Worm (Caenorhabditis elegans) whole organism, late embryonic: ENCODE results near the gene Y94H6A.10.

Source experiments
- F13H6.1 ChIP-seq: sonication (generic microtip); optimal IDR thresholded peaks from 2 replicates; lab custom pipeline; 2016; ENCODE audit warnings: missing genetic modification characterization, missing compliant biosample characterization
- T23F11.4 ChIP-seq: fragments of 200-800 bp; sonication (Bioruptor generic); optimal IDR thresholded peaks from 2 replicates; lab custom pipeline; 2018; ENCODE audit warnings: mild to moderate bottlenecking, missing genetic modification characterization, missing compliant biosample characterization
- Y22D7AL.16 ChIP-seq: sonication (generic microtip); optimal IDR thresholded peaks from 2 replicates; lab custom pipeline; 2016; ENCODE audit warnings: missing genetic modification characterization, missing compliant biosample characterization
- ahr-1 ChIP-seq: sonication (generic microtip); optimal IDR thresholded peaks from 2 replicates; lab custom pipeline; 2016; ENCODE audit warnings: missing genetic modification characterization, missing compliant biosample characterization
- ama-1 ChIP-seq: fragments of 150-350 bp; optimal IDR thresholded peaks from 2 replicates; lab custom pipeline; 2014
- ceh-18 ChIP-seq: sonication (generic microtip); optimal IDR thresholded peaks from 2 replicates; lab custom pipeline; 2016; ENCODE audit warnings: missing genetic modification characterization, missing compliant biosample characterization
- ceh-19 ChIP-seq: fragments of 200-800 bp; sonication (Bioruptor generic); optimal IDR thresholded peaks from 2 replicates; lab custom pipeline; 2018; ENCODE audit warnings: mild to moderate bottlenecking, missing genetic modification characterization, missing compliant biosample characterization
- ceh-2 ChIP-seq: sonication (generic microtip); optimal IDR thresholded peaks from 2 replicates; lab custom pipeline; 2016; ENCODE audit warnings: missing genotype, missing genetic modification characterization, missing compliant biosample characterization
- ceh-22 ChIP-seq: sonication (generic microtip); optimal IDR thresholded peaks from 2 replicates; lab custom pipeline; 2017; ENCODE audit warnings: missing biosample characterization, missing genetic modification characterization
- ceh-24 ChIP-seq: sonication (generic microtip); optimal IDR thresholded peaks from 2 replicates; lab custom pipeline; 2016; ENCODE audit warnings: mild to moderate bottlenecking, missing genetic modification characterization, missing compliant biosample characterization
- ceh-30 ChIP-seq: fragments of 150-350 bp; optimal IDR thresholded peaks from 2 replicates; lab custom pipeline; 2014; ENCODE audit warnings: missing biosample characterization, missing genetic modification characterization
- ceh-31 ChIP-seq: sonication (generic microtip); optimal IDR thresholded peaks from 2 replicates; lab custom pipeline; 2016; ENCODE audit warnings: missing genetic modification characterization, missing compliant biosample characterization
- ceh-34 ChIP-seq: sonication (generic microtip); optimal IDR thresholded peaks from 2 replicates; lab custom pipeline; 2016; ENCODE audit warnings: mild to moderate bottlenecking, missing genetic modification characterization, missing compliant biosample characterization
- ceh-45 ChIP-seq: fragments of 200-800 bp; sonication (Bioruptor generic); IDR thresholded peaks from 2 replicates; pipeline ENCODE4 v1.3.6; 2022; ENCODE audit warnings: missing genetic modification reagents, missing genetic modification characterization, missing compliant biosample characterization
- ceh-6 ChIP-seq: fragments of 200-800 bp; sonication (Bioruptor generic); optimal IDR thresholded peaks from 2 replicates; lab custom pipeline; 2018; ENCODE audit warnings: mild to moderate bottlenecking, missing genetic modification characterization, missing compliant biosample characterization
- ceh-9 ChIP-seq: sonication (generic microtip); optimal IDR thresholded peaks from 2 replicates; lab custom pipeline; 2016; ENCODE audit warnings: mild to moderate bottlenecking, missing genetic modification characterization, inconsistent platforms, missing compliant biosample characterization
- che-1 ChIP-seq: sonication (generic microtip); optimal IDR thresholded peaks from 2 replicates; lab custom pipeline; 2016; ENCODE audit warnings: mild to moderate bottlenecking, missing genetic modification characterization, missing compliant biosample characterization
- dmd-4 ChIP-seq: sonication (generic microtip); optimal IDR thresholded peaks from 2 replicates; lab custom pipeline; 2016; ENCODE audit warnings: borderline replicate concordance, missing genetic modification characterization, missing compliant biosample characterization
- dve-1 ChIP-seq: sonication (generic microtip); optimal IDR thresholded peaks from 2 replicates; lab custom pipeline; 2017; ENCODE audit warnings: antibody characterized with exemption, mild to moderate bottlenecking, missing genetic modification characterization, missing compliant biosample characterization
- elt-2 ChIP-seq: sonication (generic microtip); optimal IDR thresholded peaks from 2 replicates; lab custom pipeline; 2016; ENCODE audit warnings: missing genetic modification reagents, missing genetic modification characterization, missing compliant biosample characterization
- elt-4 ChIP-seq: sonication (generic microtip); optimal IDR thresholded peaks from 2 replicates; lab custom pipeline; 2016; ENCODE audit warnings: missing genetic modification characterization, missing compliant biosample characterization
- eyg-1 ChIP-seq: sonication (generic microtip); optimal IDR thresholded peaks from 2 replicates; lab custom pipeline; 2016; ENCODE audit warnings: missing genotype, missing genetic modification characterization, missing compliant biosample characterization
- fax-1 ChIP-seq: sonication (generic microtip); optimal IDR thresholded peaks from 2 replicates; lab custom pipeline; 2016; ENCODE audit warnings: missing genotype, missing genetic modification characterization, missing compliant biosample characterization
- fkh-10 ChIP-seq: fragments of 150-350 bp; optimal IDR thresholded peaks from 2 replicates; lab custom pipeline; 2014; ENCODE audit warnings: missing biosample characterization, missing genetic modification reagents, missing genetic modification characterization
- fkh-6 ChIP-seq: sonication (generic microtip); optimal IDR thresholded peaks from 2 replicates; lab custom pipeline; 2016; ENCODE audit warnings: missing genetic modification characterization, missing compliant biosample characterization
- gmeb-2 ChIP-seq: sonication (generic microtip); optimal IDR thresholded peaks from 2 replicates; lab custom pipeline; 2016; ENCODE audit warnings: missing genetic modification characterization, inconsistent platforms, missing compliant biosample characterization
- hlh-30 ChIP-seq: sonication (generic microtip); optimal IDR thresholded peaks from 2 replicates; lab custom pipeline; 2017; ENCODE audit warnings: antibody characterized with exemption, missing genetic modification characterization, missing compliant biosample characterization; ENCODE audit not compliant: insufficient read depth
- hlh-6 ChIP-seq: sonication (generic microtip); optimal IDR thresholded peaks from 2 replicates; lab custom pipeline; 2016; ENCODE audit warnings: missing genotype, missing genetic modification characterization, missing compliant biosample characterization
- hlh-8 ChIP-seq: sonication (generic microtip); optimal IDR thresholded peaks from 2 replicates; lab custom pipeline; 2016; ENCODE audit warnings: missing genotype, missing genetic modification characterization, missing compliant biosample characterization
- lim-6 ChIP-seq: sonication (generic microtip); optimal IDR thresholded peaks from 2 replicates; lab custom pipeline; 2016; ENCODE audit warnings: missing genetic modification characterization, missing compliant biosample characterization
- mec-3 ChIP-seq: sonication (generic microtip); optimal IDR thresholded peaks from 2 replicates; lab custom pipeline; 2016; ENCODE audit warnings: borderline replicate concordance, missing genetic modification characterization, missing compliant biosample characterization
- nfya-1 ChIP-seq: sonication (generic microtip); optimal IDR thresholded peaks from 2 replicates; lab custom pipeline; 2017; ENCODE audit warnings: missing genetic modification characterization, mild to moderate bottlenecking, missing compliant biosample characterization, antibody characterized with exemption, moderate library complexity
- nhr-11 ChIP-seq: fragments of 150-350 bp; optimal IDR thresholded peaks from 2 replicates; lab custom pipeline; 2014; ENCODE audit warnings: missing biosample characterization, missing genetic modification characterization
- nhr-232 ChIP-seq: sonication (generic microtip); optimal IDR thresholded peaks from 2 replicates; lab custom pipeline; 2016; ENCODE audit warnings: missing genetic modification characterization, missing compliant biosample characterization
- npax-4 ChIP-seq: sonication (generic microtip); optimal IDR thresholded peaks from 2 replicates; lab custom pipeline; 2016; ENCODE audit warnings: missing genetic modification characterization, missing compliant biosample characterization
- odd-2 ChIP-seq: sonication (generic microtip); optimal IDR thresholded peaks from 2 replicates; lab custom pipeline; 2017; ENCODE audit warnings: antibody characterized with exemption, mild to moderate bottlenecking, missing genetic modification characterization, missing compliant biosample characterization
- pag-3 ChIP-seq: sonication (generic microtip); optimal IDR thresholded peaks from 2 replicates; lab custom pipeline; 2016; ENCODE audit warnings: missing compliant biosample characterization, missing genetic modification characterization, borderline replicate concordance
- pha-4 ChIP-seq: fragments of 150-350 bp; optimal IDR thresholded peaks from 2 replicates; lab custom pipeline; 2018; ENCODE audit warnings: missing biosample characterization, missing genetic modification reagents, missing genetic modification characterization
- rnt-1 ChIP-seq: sonication (generic microtip); optimal IDR thresholded peaks from 2 replicates; lab custom pipeline; 2016; ENCODE audit warnings: missing genetic modification characterization, missing compliant biosample characterization
- sox-2 ChIP-seq: fragments of 200-800 bp; sonication (Bioruptor generic); IDR thresholded peaks from 2 replicates; pipeline ENCODE4 v1.3.6; 2022; ENCODE audit warnings: missing genetic modification reagents, missing genetic modification characterization, missing compliant biosample characterization
- tbx-2 ChIP-seq: sonication (generic microtip); optimal IDR thresholded peaks from 2 replicates; lab custom pipeline; 2016; ENCODE audit warnings: missing genetic modification characterization, missing compliant biosample characterization
- tbx-7 ChIP-seq: sonication (generic microtip); optimal IDR thresholded peaks from 2 replicates; lab custom pipeline; 2016; ENCODE audit warnings: missing genotype, missing genetic modification characterization, missing compliant biosample characterization
- unc-3 ChIP-seq, 2 experiments: fragments of 200-800 bp in 1 of 2; sonication (Bioruptor generic) in 1 of 2; sonication (generic microtip) in 1 of 2; conservative IDR thresholded peaks in 1 of 2; optimal IDR thresholded peaks in 1 of 2; 2 replicates each; pipeline versions ENCODE4 v1.3.6 to Lab custom; 2016 to 2022; ENCODE audit warnings: missing compliant biosample characterization in 2 of 2, missing genetic modification characterization in 2 of 2, missing genetic modification reagents in 1 of 2
- unc-42 ChIP-seq: sonication (generic microtip); optimal IDR thresholded peaks from 2 replicates; lab custom pipeline; 2016; ENCODE audit warnings: missing genotype, missing genetic modification characterization, missing compliant biosample characterization
- unc-55 ChIP-seq: sonication (generic microtip); optimal IDR thresholded peaks from 2 replicates; lab custom pipeline; 2017; ENCODE audit warnings: missing biosample characterization, missing genetic modification reagents, missing genetic modification characterization
- ztf-16 ChIP-seq: sonication (generic microtip); optimal IDR thresholded peaks from 2 replicates; lab custom pipeline; 2017; ENCODE audit warnings: missing genetic modification characterization, missing compliant biosample characterization

Y94H6A.10 gene

ce11 chrIV:2711122-2711669 is 730 bp upstream of the Y94H6A.10 start:
- TF ChIP-seq fkh-10 (no peak), elt-2 (tag; lab: Kevin White, UChicago) (no peak), lim-6 (tag; lab: Kevin White, UChicago) (no peak), mec-3 (tag; lab: Kevin White, UChicago) (no peak), fax-1 (no peak), ceh-6 (GFP tag; lab: Kevin White, UChicago) (no peak), fkh-6 (tag; lab: Kevin White, UChicago) (no peak), ceh-2 (tag; lab: Kevin White, UChicago) (no peak)

- TF ChIP-seq pha-4 (tag; lab: Kevin White, UChicago) (no peak), eyg-1 (tag; lab: Kevin White, UChicago) (no peak), F13H6.1 (tag; lab: Kevin White, UChicago) (no peak), nhr-11 (tag; lab: Kevin White, UChicago) (no peak), Y22D7AL.16 (tag; lab: Kevin White, UChicago) (no peak), tbx-7 (no peak), ama-1 (lab: Kevin White, UChicago) (no peak), npax-4 (no peak)
Observed at ce11 chrIV:2709590-2710201, 770 bp downstream of the Y94H6A.10 start.

ce11 chrIV:2708329-2708965 is 2.0 kb downstream of the Y94H6A.10 start:
- no peak for TF ChIP-seq ceh-6 (GFP tag; lab: Kevin White, UChicago)
- no peak for TF ChIP-seq gmeb-2
- TF ChIP-seq odd-2 (tag; lab: Kevin White, UChicago), result no peak
- TF ChIP-seq ahr-1 (tag; lab: Kevin White, UChicago), result no peak
- TF ChIP-seq ceh-31 (tag; lab: Kevin White, UChicago), result peak; percentile 80
- TF ChIP-seq dve-1 (tag; lab: Kevin White, UChicago), result peak; percentile 10
- TF ChIP-seq che-1 (tag; lab: Kevin White, UChicago), result no peak
- no peak for TF ChIP-seq nhr-11 (tag; lab: Kevin White, UChicago)
- no peak for TF ChIP-seq T23F11.4 (GFP tag; lab: Kevin White, UChicago)
- TF ChIP-seq ceh-18 (tag; lab: Kevin White, UChicago), result peak; percentile 78
- TF ChIP-seq eyg-1 (tag; lab: Kevin White, UChicago), result no peak
- TF ChIP-seq hlh-6 (tag; lab: Kevin White, UChicago), result peak; percentile 42
- peak; percentile 87 for TF ChIP-seq unc-55 (GFP tag; lab: Kevin White, UChicago)
- TF ChIP-seq ceh-9 (tag; lab: Kevin White, UChicago), result no peak
- peak; percentile 42 for TF ChIP-seq rnt-1 (tag; lab: Kevin White, UChicago)
- TF ChIP-seq ztf-16 (tag; lab: Kevin White, UChicago), result no peak
- TF ChIP-seq dmd-4 (tag; lab: Kevin White, UChicago), result no peak
- TF ChIP-seq fkh-10, result no peak
- TF ChIP-seq fkh-6 (tag; lab: Kevin White, UChicago), result no peak
- no peak for TF ChIP-seq nhr-232 (tag; lab: Kevin White, UChicago)
- peak; percentile 52 for TF ChIP-seq ceh-34 (tag; lab: Kevin White, UChicago)
- TF ChIP-seq elt-2 (tag; lab: Kevin White, UChicago), result no peak
- no peak for TF ChIP-seq ceh-30
- peak; percentile 72 for TF ChIP-seq tbx-2 (tag; lab: Kevin White, UChicago)
- TF ChIP-seq ceh-22 (tag; lab: Kevin White, UChicago), result no peak
- peak; percentile 24 for TF ChIP-seq hlh-8 (tag; lab: Kevin White, UChicago)
- TF ChIP-seq nfya-1 (tag; lab: Kevin White, UChicago), result peak; percentile 89
- no peak for TF ChIP-seq ceh-24 (tag; lab: Kevin White, UChicago)
- no peak for TF ChIP-seq ceh-19 (GFP tag; lab: Kevin White, UChicago)
- TF ChIP-seq pag-3 (tag; lab: Kevin White, UChicago), result no peak
- TF ChIP-seq pha-4 (tag; lab: Kevin White, UChicago), result no peak
- TF ChIP-seq ceh-45 (GFP tag; lab: Robert Waterston, UW), result no peak
- TF ChIP-seq unc-3 (GFP tag; conservative IDR thresholded peaks at IDR 0.05; lab: Robert Waterston, UW), result no peak
- no peak for TF ChIP-seq unc-3 (tag; optimal IDR thresholded peaks at IDR 0.05; lab: Kevin White, UChicago)
- TF ChIP-seq unc-42 (tag; lab: Kevin White, UChicago), result peak; percentile 52
- peak; percentile 99 for TF ChIP-seq hlh-30
- no peak for TF ChIP-seq elt-4
- TF ChIP-seq sox-2 (GFP tag; lab: Robert Waterston, UW), result no peak
